Fruit fly (Drosophila melanogaster) whole organism, prepupa: ENCODE data around the gene Schip1.

Source experiments
- CG8119 ChIP-seq: fragments of 200-800 bp; sonication (Bioruptor generic); IDR thresholded peaks from 3 replicates; pipeline ENCODE4 v1.3.6; 2022; ENCODE audit warnings: missing biosample characterization, missing genetic modification characterization
- Ets21C ChIP-seq: fragments of 200-800 bp; sonication (Bioruptor generic); optimal IDR thresholded peaks from 3 replicates; lab custom pipeline; 2016; ENCODE audit warnings: missing biosample characterization, missing genetic modification characterization
- Gug ChIP-seq: fragments of 200-800 bp; sonication (Bioruptor generic); IDR thresholded peaks from 2 replicates; pipeline ENCODE4 v1.3.6; 2022; ENCODE audit warnings: missing biosample characterization, missing genetic modification characterization
- Lpt ChIP-seq: fragments of 200-800 bp; sonication (Bioruptor generic); optimal IDR thresholded peaks from 3 replicates; lab custom pipeline; 2016; ENCODE audit warnings: missing biosample characterization, missing genetic modification characterization
- Sox15 ChIP-seq: fragments of 200-800 bp; sonication (Bioruptor generic); optimal IDR thresholded peaks from 3 replicates; lab custom pipeline; 2016; ENCODE audit warnings: missing biosample characterization, missing genetic modification characterization
- acj6 ChIP-seq: fragments of 200-800 bp; sonication (Bioruptor generic); optimal IDR thresholded peaks from 3 replicates; lab custom pipeline; 2016; ENCODE audit warnings: missing biosample characterization, missing genetic modification characterization
- fd85E ChIP-seq: fragments of 200-800 bp; sonication (Bioruptor generic); optimal IDR thresholded peaks from 3 replicates; lab custom pipeline; 2016; ENCODE audit warnings: missing biosample characterization, missing genetic modification characterization
- fkh ChIP-seq: fragments of 200-800 bp; sonication (Bioruptor generic); optimal IDR thresholded peaks from 3 replicates; lab custom pipeline; 2017; ENCODE audit warnings: missing biosample characterization, mild to moderate bottlenecking, missing genetic modification characterization, moderate library complexity
- spab ChIP-seq: fragments of 200-800 bp; sonication (Bioruptor generic); optimal IDR thresholded peaks from 2 replicates; lab custom pipeline; 2017; ENCODE audit warnings: missing biosample characterization, mild to moderate bottlenecking, missing genetic modification characterization, missing genetic modification reagents

DNA sequence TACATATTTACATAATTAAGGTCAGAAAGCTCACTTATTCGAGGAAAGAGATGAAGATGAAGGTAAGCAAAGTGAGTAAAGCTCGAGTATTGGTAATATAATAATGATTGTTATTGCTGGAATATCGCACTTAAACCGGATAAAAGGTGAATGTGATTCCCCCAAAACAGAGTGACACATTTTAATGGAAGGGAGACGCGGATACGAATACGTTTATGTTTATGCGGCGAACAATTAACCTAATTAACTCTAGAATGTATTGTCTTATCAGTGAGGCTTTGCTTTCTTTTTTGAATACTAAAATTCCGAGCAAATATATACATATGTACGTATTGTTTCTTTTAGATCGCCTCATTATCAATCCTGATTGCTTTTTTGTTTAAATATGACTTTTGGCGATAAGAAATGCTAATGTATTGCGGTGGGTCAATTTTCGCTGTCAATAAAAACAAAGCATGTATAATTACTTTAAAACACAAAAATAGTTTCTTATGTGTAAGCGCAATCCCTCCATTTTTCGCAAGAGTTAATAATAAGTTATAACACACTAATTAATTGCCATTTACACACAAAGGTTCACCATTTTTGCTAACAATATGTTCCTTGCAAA is 25.3 kb downstream of the Schip1 start:
- TF ChIP-seq Lpt = no peak
- TF ChIP-seq Ets21C (GFP tag; lab: Kevin White, UChicago) = no peak
- no peak for TF ChIP-seq fkh (GFP tag; lab: Kevin White, UChicago)
- no peak for TF ChIP-seq acj6 (GFP tag; lab: Kevin White, UChicago)
- no peak for TF ChIP-seq CG8119 (GFP tag; lab: Robert Waterston, UW)
- no peak for TF ChIP-seq Sox15 (GFP tag; lab: Kevin White, UChicago)
- TF ChIP-seq fd85E (GFP tag; lab: Kevin White, UChicago) = no peak
- no peak for TF ChIP-seq spab (GFP tag; lab: Kevin White, UChicago)
- TF ChIP-seq Gug = no peak
